Fruit fly (Drosophila melanogaster) whole organism, embryonic: ENCODE results near the gene lectin-37Db.

Experiments used
- ATbp ChIP-seq: fragments of 200-800 bp; sonication (Bioruptor generic); optimal IDR thresholded peaks from 2 replicates; lab custom pipeline; 2017; ENCODE audit warnings: missing biosample characterization, mild to moderate bottlenecking, missing genetic modification characterization, missing genetic modification reagents
- B-H2 ChIP-seq: fragments of 200-800 bp; sonication (Bioruptor generic); optimal IDR thresholded peaks from 2 replicates; lab custom pipeline; 2018; ENCODE audit warnings: missing biosample characterization, mild to moderate bottlenecking, missing genetic modification characterization
- CG12155 ChIP-seq: fragments of 200-800 bp; sonication (Bioruptor generic); optimal IDR thresholded peaks from 3 replicates; lab custom pipeline; 2016; ENCODE audit warnings: missing biosample characterization, missing genetic modification characterization
- CG12236 ChIP-seq: fragments of 200-800 bp; sonication (Bioruptor generic); optimal IDR thresholded peaks from 2 replicates; lab custom pipeline; 2016; ENCODE audit warnings: missing biosample characterization, missing genetic modification characterization
- CG14050 ChIP-seq: fragments of 200-800 bp; sonication (Bioruptor generic); IDR thresholded peaks from 3 replicates; pipeline ENCODE4 v1.3.6; 2022; ENCODE audit warnings: missing biosample characterization, missing genetic modification characterization
- CG14710 ChIP-seq: fragments of 200-800 bp; sonication (Bioruptor generic); optimal IDR thresholded peaks from 3 replicates; lab custom pipeline; 2019; ENCODE audit warnings: missing biosample characterization, mild to moderate bottlenecking, missing genetic modification characterization, moderate library complexity
- CG15269 ChIP-seq: fragments of 200-800 bp; sonication (Bioruptor generic); optimal IDR thresholded peaks from 2 replicates; lab custom pipeline; 2018; ENCODE audit warnings: missing biosample characterization, mild to moderate bottlenecking, missing genetic modification characterization, moderate library complexity
- CG17328 ChIP-seq: fragments of 200-800 bp; sonication (Bioruptor generic); IDR thresholded peaks from 2 replicates; pipeline ENCODE4 v1.3.6; 2022; ENCODE audit warnings: missing biosample characterization, missing genetic modification characterization
- CG17359 ChIP-seq: fragments of 200-800 bp; sonication (Bioruptor generic); optimal IDR thresholded peaks from 3 replicates; lab custom pipeline; 2018; ENCODE audit warnings: missing biosample characterization, mild to moderate bottlenecking, missing genetic modification characterization, moderate library complexity
- CG18011 ChIP-seq: fragments of 200-800 bp; sonication (Bioruptor generic); optimal IDR thresholded peaks from 2 replicates; lab custom pipeline; 2017; ENCODE audit warnings: missing biosample characterization, missing genetic modification characterization, mild to moderate bottlenecking, moderate library complexity, missing genotype
- CG31224 ChIP-seq: fragments of 200-800 bp; sonication (Bioruptor generic); IDR thresholded peaks from 2 replicates; pipeline ENCODE4 v1.3.6; 2022; ENCODE audit warnings: missing biosample characterization, missing genetic modification characterization
- CG3163 ChIP-seq: fragments of 200-800 bp; sonication (Bioruptor generic); optimal IDR thresholded peaks from 3 replicates; lab custom pipeline; 2016; ENCODE audit warnings: missing biosample characterization, missing genetic modification characterization
- CG4820 ChIP-seq: fragments of 200-800 bp; sonication (Bioruptor generic); optimal IDR thresholded peaks from 3 replicates; lab custom pipeline; 2016; ENCODE audit warnings: missing biosample characterization, missing genetic modification characterization
- CG6683 ChIP-seq: fragments of 200-800 bp; sonication (Bioruptor generic); optimal IDR thresholded peaks from 2 replicates; lab custom pipeline; 2017; ENCODE audit warnings: missing biosample characterization, mild to moderate bottlenecking, missing genetic modification characterization, missing genetic modification reagents
- CG6813 ChIP-seq: fragments of 200-800 bp; sonication (Bioruptor generic); optimal IDR thresholded peaks from 2 replicates; lab custom pipeline; 2017; ENCODE audit warnings: missing biosample characterization, missing genetic modification characterization, mild to moderate bottlenecking, moderate library complexity, missing genetic modification reagents
- CG7556 ChIP-seq: fragments of 200-800 bp; sonication (Bioruptor generic); optimal IDR thresholded peaks from 2 replicates; lab custom pipeline; 2017; ENCODE audit warnings: missing biosample characterization, mild to moderate bottlenecking, missing genetic modification characterization
- CG7745 ChIP-seq: fragments of 200-800 bp; sonication (Bioruptor generic); optimal IDR thresholded peaks from 2 replicates; lab custom pipeline; 2018; ENCODE audit warnings: missing biosample characterization, mild to moderate bottlenecking, missing genetic modification characterization, moderate library complexity
- CG8089 ChIP-seq: fragments of 200-800 bp; sonication (Bioruptor generic); optimal IDR thresholded peaks from 3 replicates; lab custom pipeline; 2016; ENCODE audit warnings: missing biosample characterization, missing genetic modification characterization
- CG8924 ChIP-seq: fragments of 200-800 bp; optimal IDR thresholded peaks from 3 replicates; lab custom pipeline; 2019; ENCODE audit warnings: missing biosample characterization, mild to moderate bottlenecking, missing genetic modification characterization, moderate library complexity
- CG8944 ChIP-seq: fragments of 200-800 bp; sonication (Bioruptor generic); optimal IDR thresholded peaks from 3 replicates; lab custom pipeline; 2016; ENCODE audit warnings: missing biosample characterization, missing genetic modification characterization
- CHES-1-like ChIP-seq: fragments of 200-800 bp; sonication (Bioruptor generic); optimal IDR thresholded peaks from 2 replicates; lab custom pipeline; 2016; ENCODE audit warnings: missing biosample characterization, missing genetic modification characterization
- E2f1 ChIP-seq: fragments of 200-800 bp; sonication (Bioruptor generic); IDR thresholded peaks from 2 replicates; pipeline ENCODE4 v1.3.6; 2022; ENCODE audit warnings: missing biosample characterization, missing genetic modification characterization
- Gsc ChIP-seq: fragments of 200-800 bp; sonication (Bioruptor generic); IDR thresholded peaks from 2 replicates; pipeline ENCODE4 v1.3.6; 2022; ENCODE audit warnings: missing biosample characterization, missing genetic modification characterization
- H2.0 ChIP-seq: fragments of 200-800 bp; sonication (Bioruptor generic); IDR thresholded peaks from 2 replicates; pipeline ENCODE4 v1.3.6; 2022; ENCODE audit warnings: missing biosample characterization, missing genetic modification characterization
- Med ChIP-seq: fragments of 200-800 bp; sonication (Bioruptor generic); peaks from one replicate; lab custom pipeline; 2016; ENCODE audit warnings: missing biosample characterization, missing genetic modification characterization, mild to moderate bottlenecking, inconsistent platforms, moderate library complexity
- Meics ChIP-seq: fragments of 200-800 bp; sonication (Bioruptor generic); optimal IDR thresholded peaks from 2 replicates; lab custom pipeline; 2017; ENCODE audit warnings: missing biosample characterization, mild to moderate bottlenecking, missing genetic modification characterization
- Mes4 ChIP-seq: fragments of 200-800 bp; sonication (Bioruptor generic); optimal IDR thresholded peaks from 2 replicates; lab custom pipeline; 2016; ENCODE audit warnings: missing biosample characterization, missing genetic modification characterization
- Ptx1 ChIP-seq: fragments of 200-800 bp; sonication (Bioruptor generic); IDR thresholded peaks from 2 replicates; pipeline ENCODE4 v1.3.6; 2022; ENCODE audit warnings: missing biosample characterization, missing genetic modification characterization
- Rfx ChIP-seq: fragments of 200-800 bp; sonication (Bioruptor generic); IDR thresholded peaks from 2 replicates; pipeline ENCODE4 v1.3.6; 2022; ENCODE audit warnings: missing biosample characterization, missing genetic modification characterization
- Sox102F ChIP-seq: fragments of 200-800 bp; sonication (Bioruptor generic); optimal IDR thresholded peaks from 2 replicates; lab custom pipeline; 2018; ENCODE audit warnings: missing biosample characterization, mild to moderate bottlenecking, missing genetic modification characterization, moderate library complexity
- Stat92E ChIP-seq, 3 experiments: fragments of >200 bp in 2 of 3; fragments of 200-800 bp in 1 of 3; sonication (Bioruptor generic) in 1 of 3; optimal IDR thresholded peaks; 2 replicates each; lab custom pipeline; 2017 to 2019; ENCODE audit warnings: missing biosample characterization in 3 of 3, missing genetic modification characterization in 3 of 3, mild to moderate bottlenecking in 1 of 3, moderate library complexity in 1 of 3
- al ChIP-seq: fragments of 200-800 bp; sonication (Bioruptor generic); IDR thresholded peaks from 2 replicates; pipeline ENCODE4 v1.3.6; 2022; ENCODE audit warnings: missing biosample characterization, missing genetic modification characterization
- amos ChIP-seq: fragments of 200-800 bp; sonication (Bioruptor generic); IDR thresholded peaks from 2 replicates; pipeline ENCODE4 v1.3.6; 2022; ENCODE audit warnings: missing biosample characterization, missing genetic modification characterization; ENCODE audit not compliant: partially characterized antibody
- aop ChIP-seq: fragments of 200-800 bp; sonication (Bioruptor generic); IDR thresholded peaks from 2 replicates; pipeline ENCODE4 v1.3.6; 2022; ENCODE audit warnings: missing biosample characterization, missing genetic modification characterization
- br ChIP-seq: fragments of >200 bp; optimal IDR thresholded peaks from 2 replicates; lab custom pipeline; 2017
- cg ChIP-seq: fragments of 200-800 bp; sonication (Bioruptor generic); optimal IDR thresholded peaks from 3 replicates; lab custom pipeline; 2019; ENCODE audit warnings: missing biosample characterization, mild to moderate bottlenecking, missing genetic modification characterization, moderate library complexity
- chinmo ChIP-seq: fragments of 200-800 bp; sonication (Bioruptor generic); IDR thresholded peaks from 4 replicates; pipeline ENCODE4 v1.3.6; 2022; ENCODE audit warnings: missing biosample characterization, missing genetic modification characterization; ENCODE audit not compliant: partially characterized antibody
- ci ChIP-seq: fragments of 200-800 bp; sonication (Bioruptor generic); IDR thresholded peaks from 3 replicates; pipeline ENCODE4 v1.3.6; 2022; ENCODE audit warnings: missing biosample characterization, missing genetic modification characterization
- gro ChIP-seq: fragments of 200-800 bp; sonication (Bioruptor generic); optimal IDR thresholded peaks from 2 replicates; lab custom pipeline; 2016; ENCODE audit warnings: missing biosample characterization, missing genetic modification characterization
- lola ChIP-seq, 3 experiments: fragments of >200 bp in 2 of 3; fragments of 200-800 bp in 1 of 3; sonication (Bioruptor generic) in 1 of 3; optimal IDR thresholded peaks; 2 replicates each; lab custom pipeline; 2017 to 2019; ENCODE audit warnings: missing biosample characterization in 3 of 3, missing genetic modification characterization in 3 of 3, mild to moderate bottlenecking in 1 of 3, moderate library complexity in 1 of 3
- nmo ChIP-seq: fragments of 200-800 bp; sonication (Bioruptor generic); optimal IDR thresholded peaks from 2 replicates; lab custom pipeline; 2018; ENCODE audit warnings: missing biosample characterization, mild to moderate bottlenecking, missing genetic modification characterization, moderate library complexity
- pita ChIP-seq: fragments of 200-800 bp; sonication (Bioruptor generic); optimal IDR thresholded peaks from 2 replicates; lab custom pipeline; 2017; ENCODE audit warnings: missing biosample characterization, mild to moderate bottlenecking, missing genetic modification characterization
- prd ChIP-seq, 3 experiments: fragments of >200 bp in 2 of 3; fragments of 200-800 bp in 1 of 3; sonication (Bioruptor generic) in 1 of 3; optimal IDR thresholded peaks in 2 of 3; IDR thresholded peaks in 1 of 3; 2 replicates in 2 of 3; 3 replicates in 1 of 3; pipeline versions ENCODE4 v1.3.6 to Lab custom; 2017 to 2022; ENCODE audit warnings: missing biosample characterization in 1 of 3, missing genetic modification characterization in 1 of 3
- pros ChIP-seq: fragments of 200-800 bp; sonication (Bioruptor generic); optimal IDR thresholded peaks from 3 replicates; lab custom pipeline; 2019; ENCODE audit warnings: missing biosample characterization, mild to moderate bottlenecking, missing genetic modification characterization, moderate library complexity
- sens-2 ChIP-seq: fragments of 200-800 bp; sonication (Bioruptor generic); IDR thresholded peaks from 2 replicates; pipeline ENCODE4 v1.3.6; 2022; ENCODE audit warnings: missing biosample characterization, missing genetic modification characterization
- slp2 ChIP-seq: fragments of 200-800 bp; sonication (Bioruptor generic); optimal IDR thresholded peaks from 2 replicates; lab custom pipeline; 2016; ENCODE audit warnings: missing biosample characterization, missing genetic modification characterization
- sug ChIP-seq: fragments of 200-800 bp; optimal IDR thresholded peaks from 2 replicates; lab custom pipeline; 2019; ENCODE audit warnings: missing biosample characterization, mild to moderate bottlenecking, missing genetic modification characterization, moderate library complexity
- tin ChIP-seq: fragments of 200-800 bp; sonication (Bioruptor generic); optimal IDR thresholded peaks from 3 replicates; lab custom pipeline; 2016; ENCODE audit warnings: missing biosample characterization, missing genetic modification characterization
- unpg ChIP-seq: fragments of 200-800 bp; sonication (Bioruptor generic); optimal IDR thresholded peaks from 3 replicates; lab custom pipeline; 2018; ENCODE audit warnings: missing biosample characterization, mild to moderate bottlenecking, missing genetic modification characterization, moderate library complexity

lectin-37Db gene

dm6 chr2L:19405685-19406357 lies 13.1 kb upstream of the lectin-37Db start:
- TF ChIP-seq H2.0 (GFP tag; lab: Robert Waterston, UW) (no peak), nmo (no peak), CG15269 (tag; lab: Kevin White, UChicago) (no peak), CG12236 (GFP tag; lab: Kevin White, UChicago) (no peak), prd (optimal IDR thresholded peaks at IDR 0.05; lab: Kevin White, UChicago) (no peak), prd (GFP tag; IDR thresholded peaks at IDR 0.05; lab: Robert Waterston, UW) (peak; percentile 60), Mes4 (GFP tag; lab: Kevin White, UChicago) (no peak), Med (peak; percentile 37), sug (tag; lab: Kevin White, UChicago) (no peak), br (no peak), pita (GFP tag; lab: Kevin White, UChicago) (no peak), CG17328 (GFP tag; lab: Robert Waterston, UW) (no peak), aop (GFP tag; lab: Robert Waterston, UW) (no peak), amos (GFP tag; lab: Robert Waterston, UW) (no peak), CG4820 (GFP tag; lab: Kevin White, UChicago) (no peak), CG31224 (GFP tag; lab: Robert Waterston, UW) (no peak), CG7745 (tag; lab: Kevin White, UChicago) (no peak), B-H2 (GFP tag; lab: Kevin White, UChicago) (no peak), chinmo (GFP tag; lab: Robert Waterston, UW) (0 out of 4 replicates have a peak, but pooled peaks have one; percentile 29), E2f1 (GFP tag; lab: Robert Waterston, UW) (no peak), CG8089 (no peak), Meics (GFP tag; lab: Kevin White, UChicago) (peak; percentile 14), cg (no peak), CG18011 (GFP tag; lab: Kevin White, UChicago) (no peak), CG14710 (tag; lab: Kevin White, UChicago) (no peak), tin (GFP tag; lab: Kevin White, UChicago) (no peak), CG6813 (GFP tag; lab: Kevin White, UChicago) (no peak), lola (GFP tag; optimal IDR thresholded peaks at IDR 0.05; lab: Kevin White, UChicago) (no peak), Sox102F (GFP tag; lab: Kevin White, UChicago) (no peak), CHES-1-like (GFP tag; lab: Kevin White, UChicago) (no peak), CG14050 (no peak), Rfx (GFP tag; lab: Robert Waterston, UW) (0 out of 2 replicates have a peak, but pooled peaks have one; percentile 29), unpg (GFP tag; lab: Kevin White, UChicago) (no peak), gro (GFP tag; lab: Kevin White, UChicago) (no peak), al (GFP tag; lab: Robert Waterston, UW) (peak; percentile 7; the same call in 1 of the 2 replicates), CG7556 (GFP tag; lab: Kevin White, UChicago) (no peak), slp2 (no peak), Gsc (no peak), Ptx1 (GFP tag; lab: Robert Waterston, UW) (peak; percentile 32; the same call in 1 of the 2 replicates), CG8944 (GFP tag; lab: Kevin White, UChicago) (no peak), Stat92E (GFP tag; optimal IDR thresholded peaks at IDR 0.05; lab: Kevin White, UChicago) (no peak), pros (GFP tag; lab: Kevin White, UChicago) (no peak), CG3163 (no peak), CG12155 (GFP tag; lab: Kevin White, UChicago) (no peak), ATbp (no peak), CG8924 (tag; lab: Kevin White, UChicago) (no peak), sens-2 (GFP tag; lab: Robert Waterston, UW) (no peak), CG17359 (tag; lab: Kevin White, UChicago) (no peak), ci (GFP tag; lab: Robert Waterston, UW) (no peak), CG6683 (GFP tag; lab: Kevin White, UChicago) (no peak)
